Fruit fly (Drosophila melanogaster): Measurements from ENCODE around the gene Mst84Da.

DNA sequence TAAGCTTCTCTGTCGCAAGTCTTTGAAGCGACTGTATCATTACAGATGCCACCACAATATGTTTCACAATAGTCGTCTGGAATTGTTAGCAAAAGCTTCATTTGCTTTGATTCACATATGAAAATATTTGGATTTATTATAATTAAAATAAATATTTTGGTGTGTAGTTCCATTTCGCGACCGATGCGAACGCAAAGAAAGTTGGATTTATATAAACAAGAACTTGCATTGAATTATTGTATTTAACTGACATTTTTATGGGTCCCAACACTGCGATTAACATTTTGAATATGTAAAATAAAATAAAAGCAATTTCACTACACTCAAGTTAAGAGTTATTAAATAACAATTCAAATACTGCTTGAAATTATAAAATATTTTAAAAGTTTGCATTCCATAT is 3.6 kb downstream of the Mst84Da start, which contains the start of gene MstProx:
- TF ChIP-seq Dll (optimal IDR thresholded peaks at IDR 0.05), result no peak
- TF ChIP-seq pan (optimal IDR thresholded peaks at IDR 0.05), result no peak
- no peak for TF ChIP-seq CG8478 (optimal IDR thresholded peaks at IDR 0.05)

All from whole organism.